Fruit fly (Drosophila melanogaster) S2 (cell line): ENCODE data around the gene LysS.

Experiments
- CG8478 ChIP-seq: fragments of >200 bp; optimal IDR thresholded peaks from 2 replicates; lab custom pipeline; 2018
- CTCF ChIP-seq, 2 experiments: fragments of >200 bp; optimal IDR thresholded peaks; 2 replicates each; lab custom pipeline; 2018

DNA sequence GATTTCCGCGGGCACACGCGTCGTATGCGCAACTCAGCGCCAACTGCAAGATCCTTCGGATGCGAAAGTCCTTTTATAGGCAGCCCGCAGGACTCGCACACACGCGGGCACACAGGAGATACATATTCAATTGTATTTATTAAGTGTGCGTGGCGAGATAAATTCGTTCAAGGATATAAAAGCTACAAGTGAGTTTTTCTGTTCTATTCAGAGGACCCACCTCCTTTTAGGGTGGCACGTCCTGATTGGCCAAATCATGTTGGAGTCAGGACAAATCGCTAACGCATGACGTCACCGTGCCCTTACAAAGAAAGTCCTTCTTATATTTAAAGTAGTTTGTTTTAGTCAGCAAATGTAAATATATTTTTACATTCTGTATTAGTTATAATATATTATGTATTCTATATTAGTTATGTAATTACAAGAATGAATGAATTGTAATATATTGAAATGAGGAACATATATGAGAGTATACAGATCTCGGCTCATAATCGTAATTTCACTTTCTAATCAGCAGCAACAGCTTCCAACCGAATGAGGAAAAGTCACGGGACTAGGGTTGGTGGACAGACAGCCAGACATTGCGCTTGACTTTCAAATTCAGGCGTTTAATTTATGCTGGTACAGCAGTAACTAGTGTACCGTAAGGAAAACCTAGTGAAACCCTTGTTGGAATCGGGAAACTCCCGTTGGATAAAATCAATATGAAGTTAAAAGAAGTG lies 34.3 kb upstream of the LysS start, which contains the start of gene Trhn:
- TF ChIP-seq CG8478 (no peak), CTCF (optimal IDR thresholded peaks at IDR 0.05; lab: Kevin White, UChicago) (no peak)
